Comparison of ENCODE assay signal across 4 fruit fly cellular contexts in genomic region chr3L:4384326-4384662, dm6.
TF ChIP-seq lines count a peak whose summit lies in the region.

slow (plus strand) TSS chr3L:4384442.

- no peak for TF ChIP-seq CTCF in whole organism, embryonic (GFP tag; optimal IDR thresholded peaks at IDR 0.05; lab: Kevin White, UChicago)

TF ChIP-seq in whole organism, embryonic, 481 proteins besides CTCF, POLR2A, EP300 and RAD21 (continues in another document):
- TF ChIP-seq lov (optimal IDR thresholded peaks at IDR 0.05; lab: Kevin White, UChicago) (no peak), lov (GFP tag; IDR thresholded peaks at IDR 0.05; lab: Robert Waterston, UW) (0 out of 3 replicates have a peak, but pooled peaks have one; percentile 6), wek (GFP tag; optimal IDR thresholded peaks at IDR 0.05; lab: Kevin White, UChicago) (no peak), Lpt (GFP tag; optimal IDR thresholded peaks at IDR 0.05; lab: Kevin White, UChicago) (no peak), chm (GFP tag; IDR thresholded peaks at IDR 0.05; lab: Robert Waterston, UW) (no peak), CG8281 (tag; optimal IDR thresholded peaks at IDR 0.05; lab: Kevin White, UChicago) (no peak), gro (GFP tag; optimal IDR thresholded peaks at IDR 0.05; lab: Kevin White, UChicago) (no peak), ci (GFP tag; IDR thresholded peaks at IDR 0.05; lab: Robert Waterston, UW) (0 out of 3 replicates have a peak, but pooled peaks have one; percentile 51), Deaf1 (tag; optimal IDR thresholded peaks at IDR 0.05; lab: Kevin White, UChicago) (peak; percentile 92), Nf-YA (GFP tag; IDR thresholded peaks at IDR 0.05; lab: Robert Waterston, UW) (peak; percentile 36; the same call in 1 of the 2 replicates), nom (GFP tag; optimal IDR thresholded peaks at IDR 0.05; lab: Kevin White, UChicago) (no peak), D19A (tag; optimal IDR thresholded peaks at IDR 0.05; lab: Kevin White, UChicago) (no peak), fd64A (GFP tag; optimal IDR thresholded peaks at IDR 0.05; lab: Kevin White, UChicago) (peak; percentile 32), twi (tag; optimal IDR thresholded peaks at IDR 0.05; lab: Kevin White, UChicago) (no peak), dmrt99B (tag; optimal IDR thresholded peaks at IDR 0.05; lab: Kevin White, UChicago) (no peak), gce (GFP tag; IDR thresholded peaks at IDR 0.05; lab: Robert Waterston, UW) (0 out of 3 replicates have a peak, but pooled peaks have one; percentile 28), CG5180 (GFP tag; optimal IDR thresholded peaks at IDR 0.05; lab: Kevin White, UChicago) (peak; percentile 88), kni (GFP tag; optimal IDR thresholded peaks at IDR 0.05; lab: Kevin White, UChicago) (peak; percentile 27), NK7.1 (GFP tag; optimal IDR thresholded peaks at IDR 0.05; lab: Kevin White, UChicago) (no peak), ato (GFP tag; IDR thresholded peaks at IDR 0.05; lab: Robert Waterston, UW; ENCODE audit: partially characterized antibody) (peak; percentile 41; the same call in 1 of the 2 replicates), CG7271 (tag; optimal IDR thresholded peaks at IDR 0.05; lab: Kevin White, UChicago) (peak; percentile 58)

TF ChIP-seq in whole organism, prepupa, 60 proteins besides CTCF, POLR2A, EP300 and RAD21 (continues in another document):
- TF ChIP-seq Smox (GFP tag; optimal IDR thresholded peaks at IDR 0.05; lab: Kevin White, UChicago) = no peak
- no peak for TF ChIP-seq CG11762 (GFP tag; optimal IDR thresholded peaks at IDR 0.05; lab: Kevin White, UChicago; ENCODE audit: insufficient read depth)
- no peak for TF ChIP-seq OdsH (GFP tag; optimal IDR thresholded peaks at IDR 0.05; lab: Kevin White, UChicago)
- TF ChIP-seq ss (GFP tag; optimal IDR thresholded peaks at IDR 0.05; lab: Kevin White, UChicago) = no peak
- TF ChIP-seq Lpt (GFP tag; optimal IDR thresholded peaks at IDR 0.05; lab: Kevin White, UChicago) = no peak
- TF ChIP-seq CG3032 (tag; optimal IDR thresholded peaks at IDR 0.05; lab: Kevin White, UChicago) = no peak
- TF ChIP-seq pdm3 (GFP tag; optimal IDR thresholded peaks at IDR 0.05; lab: Kevin White, UChicago) = no peak
- TF ChIP-seq Eip93F (GFP tag; optimal IDR thresholded peaks at IDR 0.05; lab: Kevin White, UChicago) = no peak
- no peak for TF ChIP-seq lz (GFP tag; optimal IDR thresholded peaks at IDR 0.05; lab: Kevin White, UChicago)
- TF ChIP-seq CG11902 (GFP tag; optimal IDR thresholded peaks at IDR 0.05; lab: Kevin White, UChicago) = no peak
- no peak for TF ChIP-seq CG31627 (GFP tag; optimal IDR thresholded peaks at IDR 0.05; lab: Kevin White, UChicago)
- TF ChIP-seq Ets21C (GFP tag; optimal IDR thresholded peaks at IDR 0.05; lab: Kevin White, UChicago) = no peak
- no peak for TF ChIP-seq Sox14 (GFP tag; optimal IDR thresholded peaks at IDR 0.05; lab: Kevin White, UChicago)
- TF ChIP-seq salr (GFP tag; optimal IDR thresholded peaks at IDR 0.05; lab: Kevin White, UChicago) = no peak
- TF ChIP-seq dsx (GFP tag; optimal IDR thresholded peaks at IDR 0.05; lab: Kevin White, UChicago; ENCODE audit: poor library complexity, severe bottlenecking) = no peak
- TF ChIP-seq CG8319 (GFP tag; optimal IDR thresholded peaks at IDR 0.05; lab: Kevin White, UChicago) = no peak
- no peak for TF ChIP-seq Sox15 (GFP tag; optimal IDR thresholded peaks at IDR 0.05; lab: Kevin White, UChicago)
- TF ChIP-seq CG6163 (GFP tag; IDR thresholded peaks at IDR 0.05; lab: Robert Waterston, UW) = peak; percentile 61
- no peak for TF ChIP-seq CG15336 (GFP tag; IDR thresholded peaks at IDR 0.05; lab: Robert Waterston, UW)
- no peak for TF ChIP-seq CG7368 (GFP tag; optimal IDR thresholded peaks at IDR 0.05; lab: Kevin White, UChicago)
- TF ChIP-seq CG10669 (GFP tag; optimal IDR thresholded peaks at IDR 0.05; lab: Kevin White, UChicago) = peak; percentile 29
- no peak for TF ChIP-seq CG11294 (GFP tag; IDR thresholded peaks at IDR 0.05; lab: Robert Waterston, UW)
- TF ChIP-seq fd59A (GFP tag; optimal IDR thresholded peaks at IDR 0.05; lab: Kevin White, UChicago) = no peak
- TF ChIP-seq CG10631 (GFP tag; optimal IDR thresholded peaks at IDR 0.05; lab: Kevin White, UChicago) = no peak
- no peak for TF ChIP-seq net (GFP tag; optimal IDR thresholded peaks at IDR 0.05; lab: Kevin White, UChicago)

TF ChIP-seq in whole organism, pupa, 21 proteins besides CTCF, POLR2A, EP300 and RAD21:
- TF ChIP-seq CG34367 (tag; optimal IDR thresholded peaks at IDR 0.05; lab: Kevin White, UChicago) = no peak
- no peak for TF ChIP-seq Snoo (tag; optimal IDR thresholded peaks at IDR 0.05; lab: Kevin White, UChicago)
- peak; percentile 62; the same call in 1 of the 2 replicates for TF ChIP-seq CG12605 (GFP tag; IDR thresholded peaks at IDR 0.05; lab: Robert Waterston, UW)
- TF ChIP-seq Pif1B (GFP tag; optimal IDR thresholded peaks at IDR 0.05; lab: Kevin White, UChicago) = no peak
- peak; percentile 67 for TF ChIP-seq CG4496 (GFP tag; IDR thresholded peaks at IDR 0.05; lab: Robert Waterston, UW)
- TF ChIP-seq fd96Ca (GFP tag; IDR thresholded peaks at IDR 0.05; lab: Robert Waterston, UW) = 0 out of 3 replicates have a peak, but pooled peaks have one; percentile 45
- peak; percentile 58 for TF ChIP-seq Ets98B (GFP tag; IDR thresholded peaks at IDR 0.05; lab: Robert Waterston, UW)
- TF ChIP-seq CG32121 (GFP tag; IDR thresholded peaks at IDR 0.05; lab: Robert Waterston, UW) = peak; percentile 61; the same call in 1 of the 2 replicates

TF ChIP-seq in whole organism, wandering third instar larva, 38 proteins besides CTCF, POLR2A, EP300 and RAD21:
- TF ChIP-seq dsf (GFP tag; optimal IDR thresholded peaks at IDR 0.05; lab: Kevin White, UChicago; ENCODE audit: borderline replicate concordance) (no peak), Rel (GFP tag; optimal IDR thresholded peaks at IDR 0.05; lab: Kevin White, UChicago) (no peak), Rel (tag; optimal IDR thresholded peaks at IDR 0.05; lab: Kevin White, UChicago) (peak; percentile 35), Myc (optimal IDR thresholded peaks at IDR 0.05; lab: Kevin White, UChicago) (no peak), foxo (GFP tag; optimal IDR thresholded peaks at IDR 0.05; lab: Kevin White, UChicago) (no peak)

Comparison
In these comparisons a context has a peak if more than half of its experiments do, and no peak if none do; other contexts are left out.
1. Of the 7 proteins assayed by ChIP-seq in both whole organism, embryonic and whole organism, prepupa: peak only in whole organism, embryonic: none; only in whole organism, prepupa: CG6854 and Gug; in both: Blimp-1; in neither: 4.